Worm (Caenorhabditis elegans) whole organism, L4 larva: Measurements from ENCODE around the gene C26E6.12.
A peak's percentile ranks its signal among the peaks of the same experiment; 100 is the strongest.

Experiments used
- F26F4.8 ChIP-seq: fragments of 200-800 bp; sonication (Bioruptor generic); conservative IDR thresholded peaks from 2 replicates; pipeline ENCODE4 v1.3.6; 2022; ENCODE audit warnings: missing genetic modification characterization, missing compliant biosample characterization
- F44E2.7 ChIP-seq: fragments of 200-800 bp; sonication (Bioruptor generic); IDR thresholded peaks from 2 replicates; pipeline ENCODE4 v2.1.2; 2022; ENCODE audit warnings: missing genetic modification characterization, missing compliant biosample characterization
- T20F7.1 ChIP-seq: fragments of 200-800 bp; sonication (Bioruptor generic); optimal IDR thresholded peaks from 2 replicates; lab custom pipeline; 2018; ENCODE audit warnings: mild to moderate bottlenecking, missing genetic modification characterization, missing compliant biosample characterization
- T26A8.4 ChIP-seq: fragments of 200-800 bp; sonication (Bioruptor generic); IDR thresholded peaks from 2 replicates; pipeline ENCODE4 v1.3.6; 2022; ENCODE audit warnings: missing genetic modification characterization, missing compliant biosample characterization
- Y105C5A.15 ChIP-seq: fragments of 200-800 bp; sonication (Bioruptor generic); IDR thresholded peaks from 2 replicates; pipeline ENCODE4 v1.3.6; 2022; ENCODE audit warnings: missing genetic modification characterization, missing compliant biosample characterization
- Y5F2A.4 ChIP-seq: fragments of 200-800 bp; sonication (Bioruptor generic); optimal IDR thresholded peaks from 2 replicates; lab custom pipeline; 2018; ENCODE audit warnings: mild to moderate bottlenecking, missing genetic modification characterization, missing compliant biosample characterization
- ZK337.2 ChIP-seq: fragments of 200-800 bp; sonication (Bioruptor generic); IDR thresholded peaks from 2 replicates; pipeline ENCODE4 v1.3.6; 2022; ENCODE audit warnings: missing genetic modification reagents, missing genetic modification characterization, missing compliant biosample characterization
- ZK546.5 ChIP-seq, 2 experiments: sonication (generic microtip); optimal IDR thresholded peaks; 2 replicates each; lab custom pipeline; 2017; ENCODE audit warnings: missing biosample characterization in 2 of 2, missing genetic modification characterization in 2 of 2
- aha-1 ChIP-seq: fragments of 150-350 bp; peaks from one replicate; lab custom pipeline; 2014; ENCODE audit warnings: missing biosample characterization, missing genetic modification characterization
- ama-1 ChIP-seq: fragments of 150-350 bp; optimal IDR thresholded peaks from 2 replicates; lab custom pipeline; 2014; ENCODE audit warnings: inconsistent platforms, mixed read lengths
- ceh-20 ChIP-seq: fragments of 200-800 bp; sonication (Bioruptor generic); IDR thresholded peaks from 2 replicates; pipeline ENCODE4 v1.3.6; 2022; ENCODE audit warnings: missing genetic modification reagents, missing genetic modification characterization, missing compliant biosample characterization
- ceh-28 ChIP-seq: fragments of 150-350 bp; optimal IDR thresholded peaks from 2 replicates; lab custom pipeline; 2014; ENCODE audit warnings: missing biosample characterization, missing genetic modification reagents, missing genetic modification characterization
- ceh-32 ChIP-seq: sonication (generic microtip); optimal IDR thresholded peaks from 2 replicates; lab custom pipeline; 2016; ENCODE audit warnings: mild to moderate bottlenecking, missing genetic modification characterization, missing compliant biosample characterization; ENCODE audit not compliant: poor library complexity
- ceh-44 ChIP-seq: fragments of 200-800 bp; sonication (Bioruptor generic); IDR thresholded peaks from 2 replicates; pipeline ENCODE4 v1.3.6; 2022; ENCODE audit warnings: missing genetic modification reagents, missing genetic modification characterization, missing compliant biosample characterization
- cey-2 ChIP-seq: sonication (generic microtip); optimal IDR thresholded peaks from 3 replicates; lab custom pipeline; 2017; ENCODE audit warnings: missing genetic modification characterization, mild to moderate bottlenecking, missing compliant biosample characterization, antibody characterized with exemption, borderline replicate concordance; ENCODE audit not compliant: insufficient read depth
- ctbp-1 ChIP-seq: fragments of 200-800 bp; sonication (Bioruptor generic); IDR thresholded peaks from 2 replicates; pipeline ENCODE4 v1.3.6; 2022; ENCODE audit warnings: missing genetic modification reagents, missing genetic modification characterization, missing compliant biosample characterization
- daf-19 ChIP-seq: fragments of 200-800 bp; sonication (Bioruptor generic); conservative IDR thresholded peaks from 2 replicates; pipeline ENCODE4 v1.3.6; 2022; ENCODE audit warnings: missing genetic modification characterization, missing compliant biosample characterization
- daf-8 ChIP-seq: fragments of 200-800 bp; sonication (Bioruptor generic); IDR thresholded peaks from 2 replicates; pipeline ENCODE4 v1.3.6; 2022; ENCODE audit warnings: missing genetic modification characterization, missing compliant biosample characterization
- dmd-6 ChIP-seq: fragments of 200-800 bp; sonication (Bioruptor generic); IDR thresholded peaks from 2 replicates; pipeline ENCODE4 v1.3.6; 2022; ENCODE audit warnings: missing genetic modification reagents, missing genetic modification characterization, missing compliant biosample characterization
- dmd-9 ChIP-seq: fragments of 200-800 bp; sonication (Bioruptor generic); IDR thresholded peaks from 2 replicates; pipeline ENCODE4 v1.3.6; 2022; ENCODE audit warnings: missing genetic modification reagents, missing genetic modification characterization, missing compliant biosample characterization
- dpl-1 ChIP-seq: fragments of 150-350 bp; optimal IDR thresholded peaks from 2 replicates; lab custom pipeline; 2014; ENCODE audit warnings: missing biosample characterization, missing genetic modification reagents, missing genetic modification characterization
- dve-1 ChIP-seq: sonication (generic microtip); optimal IDR thresholded peaks from 2 replicates; lab custom pipeline; 2017; ENCODE audit warnings: antibody characterized with exemption, mild to moderate bottlenecking, missing genetic modification characterization, missing compliant biosample characterization; ENCODE audit not compliant: insufficient read depth
- fkh-10 ChIP-seq: fragments of 150-350 bp; optimal IDR thresholded peaks from 2 replicates; lab custom pipeline; 2014; ENCODE audit warnings: missing biosample characterization, missing genetic modification reagents, missing genetic modification characterization
- fos-1 ChIP-seq: fragments of 150-350 bp; optimal IDR thresholded peaks from 2 replicates; lab custom pipeline; 2014; ENCODE audit warnings: missing biosample characterization, missing genetic modification characterization
- gei-8 ChIP-seq: fragments of 200-800 bp; sonication (Bioruptor generic); optimal IDR thresholded peaks from 2 replicates; lab custom pipeline; 2018; ENCODE audit warnings: mild to moderate bottlenecking, missing genetic modification characterization, missing compliant biosample characterization
- hif-1 ChIP-seq, 2 experiments: sonication (generic microtip); optimal IDR thresholded peaks; 2 replicates each; lab custom pipeline; 2016 to 2017; ENCODE audit warnings: missing compliant biosample characterization in 2 of 2, missing genetic modification characterization in 2 of 2, missing genetic modification reagents in 2 of 2, missing genotype in 2 of 2, mild to moderate bottlenecking in 1 of 2
- hlh-11 ChIP-seq: fragments of 200-800 bp; sonication (Bioruptor generic); optimal IDR thresholded peaks from 2 replicates; lab custom pipeline; 2018; ENCODE audit warnings: mild to moderate bottlenecking, missing genetic modification characterization, missing compliant biosample characterization
- hmg-1.1 ChIP-seq: fragments of 200-800 bp; sonication (Bioruptor generic); IDR thresholded peaks from 2 replicates; pipeline ENCODE4 v1.3.6; 2022; ENCODE audit warnings: missing genetic modification reagents, missing genetic modification characterization, missing compliant biosample characterization
- lin-13 ChIP-seq: fragments of 150-350 bp; optimal IDR thresholded peaks from 2 replicates; lab custom pipeline; 2014; ENCODE audit warnings: missing biosample characterization, missing genetic modification reagents, missing genetic modification characterization
- lin-15B ChIP-seq: fragments of 150-350 bp; sonication (generic microtip); optimal IDR thresholded peaks from 3 replicates; lab custom pipeline; 2014; ENCODE audit warnings: missing biosample characterization, missing genetic modification characterization
- lin-29 ChIP-seq: fragments of 200-800 bp; sonication (Bioruptor generic); IDR thresholded peaks from 2 replicates; pipeline ENCODE4 v1.3.6; 2022; ENCODE audit warnings: missing genetic modification reagents, missing genetic modification characterization, missing compliant biosample characterization
- lin-39 ChIP-seq: fragments of 150-350 bp; optimal IDR thresholded peaks from 2 replicates; lab custom pipeline; 2014; ENCODE audit warnings: missing biosample characterization, missing genetic modification reagents, missing genetic modification characterization
- lir-3 ChIP-seq: sonication (generic microtip); optimal IDR thresholded peaks from 2 replicates; lab custom pipeline; 2016; ENCODE audit warnings: mild to moderate bottlenecking, missing genetic modification characterization, missing compliant biosample characterization
- madf-5 ChIP-seq, 2 experiments: fragments of 200-800 bp; sonication (Bioruptor generic); IDR thresholded peaks; 2 replicates each; pipeline ENCODE4 v1.3.6; 2022; ENCODE audit warnings: missing compliant biosample characterization in 2 of 2, missing genetic modification characterization in 2 of 2
- mes-2 ChIP-seq: sonication (generic microtip); optimal IDR thresholded peaks from 2 replicates; lab custom pipeline; 2016; ENCODE audit warnings: missing genotype, mild to moderate bottlenecking, missing genetic modification characterization, missing compliant biosample characterization; ENCODE audit not compliant: poor library complexity, severe bottlenecking
- mxl-2 ChIP-seq: fragments of 200-800 bp; sonication (Bioruptor generic); conservative IDR thresholded peaks from 2 replicates; pipeline ENCODE4 v1.3.6; 2022; ENCODE audit warnings: missing genetic modification reagents, missing genetic modification characterization, missing compliant biosample characterization
- mxl-3 ChIP-seq: fragments of 200-800 bp; sonication (Bioruptor generic); optimal IDR thresholded peaks from 2 replicates; lab custom pipeline; 2018; ENCODE audit warnings: mild to moderate bottlenecking, missing genetic modification characterization, missing compliant biosample characterization
- nhr-237 ChIP-seq: sonication (generic microtip); optimal IDR thresholded peaks from 2 replicates; lab custom pipeline; 2017; ENCODE audit warnings: missing biosample characterization, missing genetic modification characterization
- nhr-41 ChIP-seq: fragments of 200-800 bp; sonication (Bioruptor generic); IDR thresholded peaks from 2 replicates; pipeline ENCODE4 v1.3.6; 2022; ENCODE audit warnings: missing genetic modification reagents, missing genetic modification characterization, missing compliant biosample characterization
- nhr-48 ChIP-seq: sonication (generic microtip); optimal IDR thresholded peaks from 2 replicates; lab custom pipeline; 2016; ENCODE audit warnings: mild to moderate bottlenecking, missing genetic modification characterization, missing compliant biosample characterization
- php-3 ChIP-seq: fragments of 200-800 bp; sonication (Bioruptor generic); IDR thresholded peaks from 2 replicates; pipeline ENCODE4 v1.3.6; 2022; ENCODE audit warnings: missing genetic modification reagents, missing genetic modification characterization, missing compliant biosample characterization
- pqm-1 ChIP-seq: sonication (generic microtip); optimal IDR thresholded peaks from 2 replicates; lab custom pipeline; 2017; ENCODE audit warnings: missing biosample characterization, missing genetic modification characterization
- snpc-1.2 ChIP-seq: fragments of 200-800 bp; sonication (Bioruptor generic); IDR thresholded peaks from 2 replicates; pipeline ENCODE4 v1.3.6; 2022; ENCODE audit warnings: missing genetic modification reagents, missing genetic modification characterization, missing compliant biosample characterization
- spr-1 ChIP-seq: sonication (generic microtip); optimal IDR thresholded peaks from 2 replicates; lab custom pipeline; 2016; ENCODE audit warnings: mild to moderate bottlenecking, missing genetic modification characterization, missing compliant biosample characterization
- tag-97 ChIP-seq: fragments of 200-800 bp; sonication (Bioruptor generic); IDR thresholded peaks from 2 replicates; pipeline ENCODE4 v1.3.6; 2022; ENCODE audit warnings: missing genetic modification characterization, missing compliant biosample characterization
- tra-1 ChIP-seq: fragments of 200-800 bp; sonication (Bioruptor generic); IDR thresholded peaks from 2 replicates; pipeline ENCODE4 v1.3.6; 2022; ENCODE audit warnings: missing genetic modification reagents, missing genetic modification characterization, missing compliant biosample characterization
- unc-130 ChIP-seq: sonication (generic microtip); optimal IDR thresholded peaks from 2 replicates; lab custom pipeline; 2016; ENCODE audit warnings: missing genetic modification reagents, missing genetic modification characterization, missing compliant biosample characterization
- zfp-2 ChIP-seq: sonication (generic microtip); optimal IDR thresholded peaks from 2 replicates; lab custom pipeline; 2016; ENCODE audit warnings: mild to moderate bottlenecking, missing genetic modification characterization, missing compliant biosample characterization
- zfp-3 ChIP-seq: fragments of 200-800 bp; sonication (Bioruptor generic); conservative IDR thresholded peaks from 2 replicates; pipeline ENCODE4 v1.3.6; 2022; ENCODE audit warnings: missing genetic modification reagents, missing genetic modification characterization, missing compliant biosample characterization
- ztf-11 ChIP-seq: fragments of 150-350 bp; optimal IDR thresholded peaks from 2 replicates; lab custom pipeline; 2014; ENCODE audit warnings: missing biosample characterization, missing genetic modification characterization

The C26E6.12 gene

DNA sequence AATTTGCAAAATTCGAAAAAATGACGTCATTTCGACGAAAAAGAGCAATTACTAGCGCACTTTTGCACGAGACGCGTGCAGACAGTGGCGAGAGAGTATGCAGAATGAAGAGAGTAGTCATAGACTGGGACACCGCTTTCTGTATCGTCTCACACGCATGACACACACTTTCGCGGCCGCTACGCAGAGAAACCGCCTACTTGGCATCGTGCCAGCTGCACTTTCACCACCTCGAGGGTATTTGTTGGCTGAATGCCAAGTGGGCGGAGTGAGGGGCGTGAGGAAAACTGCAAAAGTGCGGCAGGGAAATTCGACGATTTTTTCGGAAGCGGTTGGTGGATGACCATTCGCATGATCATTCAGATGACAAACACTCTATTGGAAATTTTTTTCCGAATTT, 32.3 kb downstream of the C26E6.12 start (continued):
- TF ChIP-seq dpl-1 = peak; percentile 93
- TF ChIP-seq ctbp-1 (GFP tag; lab: Robert Waterston, UW) = peak; percentile 99
- TF ChIP-seq T20F7.1 (GFP tag; lab: Kevin White, UChicago) = peak; percentile 95
- TF ChIP-seq mxl-2 (GFP tag; lab: Robert Waterston, UW) = peak; percentile 88
- TF ChIP-seq lir-3 (tag; lab: Kevin White, UChicago) = peak; percentile 86
- peak; percentile 96 for TF ChIP-seq spr-1 (tag; lab: Kevin White, UChicago)
- TF ChIP-seq mxl-3 (GFP tag; lab: Kevin White, UChicago) = peak; percentile 99
- TF ChIP-seq ceh-20 (GFP tag; lab: Robert Waterston, UW) = peak; percentile 99
- peak; percentile 99 for TF ChIP-seq gei-8 (GFP tag; lab: Kevin White, UChicago)
- TF ChIP-seq ceh-28 (tag; lab: Kevin White, UChicago) = peak; percentile 36
- peak; percentile 84; the same call in 1 of the 2 replicates for TF ChIP-seq F44E2.7 (GFP tag; lab: Robert Waterston, UW)
- TF ChIP-seq dmd-6 = peak; percentile 100
- TF ChIP-seq nhr-41 (GFP tag; lab: Robert Waterston, UW) = peak; percentile 99
- peak; percentile 99 for TF ChIP-seq tra-1 (GFP tag; lab: Robert Waterston, UW)
- peak; percentile 88 for TF ChIP-seq ceh-32 (tag; lab: Kevin White, UChicago)
- TF ChIP-seq ceh-44 (GFP tag; lab: Robert Waterston, UW) = peak; percentile 58; the same call in 1 of the 2 replicates
- peak; percentile 96 for TF ChIP-seq daf-19 (GFP tag; lab: Robert Waterston, UW)
- TF ChIP-seq hlh-11 = peak; percentile 100
- peak; percentile 96 for TF ChIP-seq zfp-2 (tag; lab: Kevin White, UChicago)
- TF ChIP-seq lin-15B = peak; percentile 71
- TF ChIP-seq ZK337.2 = peak; percentile 81; the same call in 1 of the 2 replicates
- peak; percentile 96 for TF ChIP-seq dmd-9
- peak; percentile 98 for TF ChIP-seq nhr-48 (tag; lab: Kevin White, UChicago)
- TF ChIP-seq fkh-10 (GFP tag; lab: Kevin White, UChicago) = peak; percentile 99
- peak; percentile 94; the same call in 1 of the 2 replicates for TF ChIP-seq daf-8 (GFP tag; lab: Robert Waterston, UW)
- TF ChIP-seq lin-39 (tag; lab: Kevin White, UChicago) = no peak
- peak; percentile 79 for TF ChIP-seq unc-130 (GFP tag; lab: Kevin White, UChicago)
- peak; percentile 68 for TF ChIP-seq ama-1 (lab: Kevin White, UChicago)
- TF ChIP-seq Y5F2A.4 (GFP tag; lab: Kevin White, UChicago) = peak; percentile 85
- peak; percentile 100 for TF ChIP-seq dve-1 (tag; lab: Kevin White, UChicago)
- peak; percentile 94 to 97 for TF ChIP-seq hif-1 (tag; optimal IDR thresholded peaks at IDR 0.05; lab: Kevin White, UChicago)
- TF ChIP-seq php-3 (GFP tag; lab: Robert Waterston, UW) = peak; percentile 97
- no peak for TF ChIP-seq tag-97 (GFP tag; lab: Robert Waterston, UW)
- TF ChIP-seq snpc-1.2 = peak; percentile 78
- peak; percentile 94 for TF ChIP-seq mes-2 (tag; lab: Kevin White, UChicago)
- TF ChIP-seq lin-13 (GFP tag; lab: Kevin White, UChicago) = peak; percentile 97
- peak in 1 of 2 experiments; percentile 59 for TF ChIP-seq ZK546.5 (tag; optimal IDR thresholded peaks at IDR 0.05; lab: Kevin White, UChicago)
- no peak for TF ChIP-seq ztf-11 (tag; lab: Kevin White, UChicago)
- TF ChIP-seq hmg-1.1 (GFP tag; lab: Robert Waterston, UW) = peak; percentile 98
- TF ChIP-seq madf-5 (GFP tag; IDR thresholded peaks at IDR 0.05; lab: Robert Waterston, UW) = peak in 1 of 2 experiments; percentile 78; a peak in 1 of 4 replicates
- no peak for TF ChIP-seq Y105C5A.15 (GFP tag; lab: Robert Waterston, UW)
- peak; percentile 98 for TF ChIP-seq T26A8.4 (GFP tag; lab: Robert Waterston, UW)
- TF ChIP-seq pqm-1 (tag; lab: Kevin White, UChicago) = peak; percentile 31
- peak; percentile 77 for TF ChIP-seq nhr-237
- peak; percentile 75 for TF ChIP-seq F26F4.8 (GFP tag; lab: Robert Waterston, UW)
- TF ChIP-seq fos-1 = no peak
- TF ChIP-seq aha-1 = peak; percentile 100
- TF ChIP-seq cey-2 (tag; lab: Kevin White, UChicago) = peak; percentile 9
- peak; percentile 94 for TF ChIP-seq lin-29
- peak; percentile 96 for TF ChIP-seq zfp-3 (GFP tag; lab: Robert Waterston, UW)
